Fruit fly (Drosophila melanogaster): ENCODE results near the gene Muc68E.

DNA sequence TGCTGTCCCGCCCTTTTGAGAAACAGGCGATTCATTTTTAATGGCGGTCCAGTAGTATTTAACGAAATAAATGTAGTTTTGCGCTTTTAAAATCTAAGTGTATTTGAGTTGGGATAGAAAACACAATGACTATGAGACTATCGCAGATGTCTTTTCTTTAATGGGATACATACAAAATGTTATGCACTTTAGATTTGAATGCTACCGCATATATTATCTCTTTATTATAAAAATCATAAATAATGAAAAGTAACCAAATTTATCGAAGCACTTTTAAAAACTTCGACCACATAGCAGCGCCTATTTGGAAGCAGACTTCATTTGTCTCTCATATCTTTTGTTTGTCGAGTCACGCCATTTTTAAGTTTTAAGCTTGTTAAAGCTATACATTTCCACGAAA is 48.1 kb downstream of the Muc68E start, which contains the start of gene SdhAL:
- TF ChIP-seq ttk (optimal IDR thresholded peaks at IDR 0.05) (no peak), insv (optimal IDR thresholded peaks at IDR 0.05) (no peak)

Measured in Kc167 (cell line).